Worm (Caenorhabditis elegans): ENCODE results near the gene odr-1.

DNA sequence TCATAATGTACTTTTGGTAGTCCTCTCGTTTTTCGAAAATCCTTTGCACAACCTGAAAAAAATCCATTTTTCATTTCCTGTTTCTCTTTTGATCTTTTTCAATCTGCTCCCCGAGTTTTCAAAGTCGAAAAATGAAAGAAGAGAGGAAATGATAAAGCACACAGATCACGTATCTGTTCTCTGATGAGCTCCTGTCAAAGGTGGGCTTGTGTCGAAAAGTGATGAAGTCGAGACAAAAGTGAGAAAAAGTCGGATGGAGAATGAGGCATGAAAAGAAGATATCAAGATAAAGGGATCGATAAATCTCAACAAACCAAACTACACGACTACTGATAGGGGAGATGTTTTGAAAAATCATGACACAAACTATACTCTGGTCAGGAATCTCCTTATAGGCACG lies 4.3 kb upstream of the odr-1 start:
- TF ChIP-seq nhr-77 (tag; optimal IDR thresholded peaks at IDR 0.05), result no peak
- TF ChIP-seq fkh-10 (GFP tag; optimal IDR thresholded peaks at IDR 0.05), result no peak
- TF ChIP-seq unc-39 (tag; optimal IDR thresholded peaks at IDR 0.05), result no peak
- TF ChIP-seq ceh-16 (tag; optimal IDR thresholded peaks at IDR 0.05), result no peak

All from whole organism, L3 larva.